Worm (Caenorhabditis elegans): Measurements from ENCODE around the gene Y53G8AM.4.

- TF ChIP-seq pqm-1 (tag; optimal IDR thresholded peaks at IDR 0.05), result no peak
- no peak for TF ChIP-seq Y75B8A.6 (GFP tag; IDR thresholded peaks at IDR 0.05)
- TF ChIP-seq ceh-82 (tag; optimal IDR thresholded peaks at IDR 0.05), result no peak
- no peak for TF ChIP-seq nhr-102 (tag; optimal IDR thresholded peaks at IDR 0.05)
- no peak for TF ChIP-seq nhr-28 (tag; optimal IDR thresholded peaks at IDR 0.05)
- TF ChIP-seq nhr-48 (tag; optimal IDR thresholded peaks at IDR 0.05), result no peak
- no peak for TF ChIP-seq ztf-11 (tag; optimal IDR thresholded peaks at IDR 0.05)
- TF ChIP-seq ceh-44 (GFP tag; IDR thresholded peaks at IDR 0.05), result no peak
- TF ChIP-seq zag-1 (tag; optimal IDR thresholded peaks at IDR 0.05), result no peak
- no peak for TF ChIP-seq nhr-11 (tag; optimal IDR thresholded peaks at IDR 0.05)
- TF ChIP-seq lin-39 (tag; optimal IDR thresholded peaks at IDR 0.05), result no peak
- TF ChIP-seq pha-4 (GFP tag; IDR thresholded peaks at IDR 0.05), result no peak
- no peak for TF ChIP-seq pha-4 (tag; optimal IDR thresholded peaks at IDR 0.05)
- TF ChIP-seq fkh-10 (GFP tag; optimal IDR thresholded peaks at IDR 0.05), result no peak
- TF ChIP-seq T20F7.1 (GFP tag; optimal IDR thresholded peaks at IDR 0.05), result no peak
These were observed 14.1 kb downstream of the Y53G8AM.4 start for ce11 chrIII:3241361-3241760.

Data from whole organism, L4 larva.